Worm (Caenorhabditis elegans): ENCODE data around the gene vps-22.

The vps-22 gene

ce11 chrIII:4913736-4914135 lies 48.6 kb downstream of the vps-22 start:
- TF ChIP-seq flt-1 (GFP tag; IDR thresholded peaks at IDR 0.05) = no peak
- TF ChIP-seq sea-1 (GFP tag; conservative IDR thresholded peaks at IDR 0.05) = no peak
- TF ChIP-seq scrt-1 (GFP tag; IDR thresholded peaks at IDR 0.05) = no peak
- no peak for TF ChIP-seq B0310.2 (tag; optimal IDR thresholded peaks at IDR 0.05)
- TF ChIP-seq tra-4 (tag; optimal IDR thresholded peaks at IDR 0.05) = no peak
- TF ChIP-seq hmg-4 (GFP tag; optimal IDR thresholded peaks at IDR 0.05) = no peak
- TF ChIP-seq ama-1 (optimal IDR thresholded peaks at IDR 0.05) = no peak
- TF ChIP-seq tbx-11 (GFP tag; IDR thresholded peaks at IDR 0.05) = no peak
- no peak for TF ChIP-seq aly-1 (tag; optimal IDR thresholded peaks at IDR 0.05)
- TF ChIP-seq pes-1 (GFP tag; IDR thresholded peaks at IDR 0.05) = no peak
- TF ChIP-seq tbx-37 (GFP tag; conservative IDR thresholded peaks at IDR 0.05) = no peak
- no peak for TF ChIP-seq ceh-13 (GFP tag; optimal IDR thresholded peaks at IDR 0.05)
- TF ChIP-seq hmbx-1 (tag; optimal IDR thresholded peaks at IDR 0.05) = no peak

ce11 chrIII:4912317-4912716 lies 50.0 kb downstream of the vps-22 start, which contains the start of the genes F26F4.9 and cee-1:
Gene F26F4.9, minus strand, starts transcription at chrIII:4912521.
Gene cee-1, plus strand, starts transcription at chrIII:4912699.
- TF ChIP-seq scrt-1 (GFP tag; IDR thresholded peaks at IDR 0.05) (no peak), tbx-37 (GFP tag; conservative IDR thresholded peaks at IDR 0.05) (0 out of 2 replicates have a peak, but pooled peaks have one; percentile 25)

- TF ChIP-seq tbx-11 (GFP tag; IDR thresholded peaks at IDR 0.05) (no peak), flt-1 (GFP tag; IDR thresholded peaks at IDR 0.05) (no peak), hmg-4 (GFP tag; optimal IDR thresholded peaks at IDR 0.05) (no peak), sea-1 (GFP tag; conservative IDR thresholded peaks at IDR 0.05) (no peak), aly-1 (tag; optimal IDR thresholded peaks at IDR 0.05) (no peak), tra-4 (tag; optimal IDR thresholded peaks at IDR 0.05) (no peak)
These were observed 51.3 kb downstream of the vps-22 start, which contains the start of gene F26F4.2 for ce11 chrIII:4910956-4911355. Gene F26F4.2, plus strand, starts transcription at chrIII:4911256.
